Fruit fly (Drosophila melanogaster) whole organism, prepupa: ENCODE results near the gene CG14154.

Experiments
- CG16779 ChIP-seq: fragments of 200-800 bp; sonication (Bioruptor generic); optimal IDR thresholded peaks from 3 replicates; lab custom pipeline; 2017; ENCODE audit warnings: missing biosample characterization, mild to moderate bottlenecking, missing genetic modification characterization
- CG31627 ChIP-seq: fragments of 200-800 bp; sonication (Bioruptor generic); optimal IDR thresholded peaks from 3 replicates; lab custom pipeline; 2016; ENCODE audit warnings: missing biosample characterization, missing genetic modification characterization
- CG8319 ChIP-seq: fragments of 200-800 bp; sonication (Bioruptor generic); optimal IDR thresholded peaks from 3 replicates; lab custom pipeline; 2016; ENCODE audit warnings: missing biosample characterization, missing genetic modification characterization
- Lpt ChIP-seq: fragments of 200-800 bp; sonication (Bioruptor generic); optimal IDR thresholded peaks from 3 replicates; lab custom pipeline; 2016; ENCODE audit warnings: missing biosample characterization, missing genetic modification characterization
- OdsH ChIP-seq: fragments of 200-800 bp; sonication (Bioruptor generic); optimal IDR thresholded peaks from 3 replicates; lab custom pipeline; 2016; ENCODE audit warnings: missing biosample characterization, missing genetic modification characterization
- dsx ChIP-seq: fragments of 200-800 bp; optimal IDR thresholded peaks from 3 replicates; lab custom pipeline; 2019; ENCODE audit warnings: missing biosample characterization, mild to moderate bottlenecking, missing genetic modification characterization, moderate library complexity; ENCODE audit not compliant: poor library complexity, severe bottlenecking

DNA sequence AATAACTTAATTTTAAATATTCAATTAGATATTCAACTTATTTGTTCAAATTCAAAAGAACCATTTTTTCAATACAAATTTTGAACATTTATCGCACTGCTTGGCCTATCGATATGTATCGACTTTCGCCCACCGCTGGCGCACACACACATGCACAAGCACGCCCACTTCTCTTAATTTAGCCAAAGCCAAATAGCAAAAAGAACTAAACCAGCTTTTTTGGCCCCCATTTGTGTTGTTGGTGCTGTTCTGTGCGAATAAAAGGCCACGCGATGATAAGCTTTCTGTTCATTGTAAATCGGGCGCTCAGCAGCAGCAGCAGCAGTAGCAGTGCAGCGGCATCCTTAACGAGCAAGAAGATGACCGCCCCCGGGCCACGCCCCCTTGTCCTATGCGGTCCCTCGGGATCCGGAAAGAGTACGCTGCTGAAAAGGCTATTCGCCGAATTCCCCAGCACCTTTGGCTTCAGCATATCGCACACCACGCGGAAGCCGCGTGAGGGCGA, 49.3 kb downstream of the CG14154 start, which contains the start of gene CG11811:
- TF ChIP-seq dsx (no peak), OdsH (GFP tag; lab: Kevin White, UChicago) (no peak), CG31627 (GFP tag; lab: Kevin White, UChicago) (no peak), CG16779 (no peak), CG8319 (GFP tag; lab: Kevin White, UChicago) (no peak), Lpt (GFP tag; lab: Kevin White, UChicago) (no peak)
